Fruit fly (Drosophila melanogaster): ENCODE data around the gene eag.

- TF ChIP-seq achi (GFP tag; optimal IDR thresholded peaks at IDR 0.05) (no peak), CG1621 (tag; optimal IDR thresholded peaks at IDR 0.05) (no peak), CG9139 (GFP tag; optimal IDR thresholded peaks at IDR 0.05) (no peak), CG16779 (tag; optimal IDR thresholded peaks at IDR 0.05) (no peak), Hr38 (GFP tag; optimal IDR thresholded peaks at IDR 0.05) (no peak), Sox15 (GFP tag; optimal IDR thresholded peaks at IDR 0.05) (no peak)
These were observed 44.6 kb upstream of the eag start, which contains the start of gene CG14406 for dm6 chrX:14910464-14911349.
